Fruit fly (Drosophila melanogaster) whole organism, embryonic: Measurements from ENCODE around the gene CG1896.

ENCODE experiments used
- CG10147 ChIP-seq: fragments of 200-800 bp; sonication (Bioruptor generic); optimal IDR thresholded peaks from 2 replicates; lab custom pipeline; 2019; ENCODE audit warnings: missing biosample characterization, mild to moderate bottlenecking, missing genetic modification characterization, moderate library complexity
- CG10209 ChIP-seq: fragments of 200-800 bp; sonication (Bioruptor generic); optimal IDR thresholded peaks from 3 replicates; lab custom pipeline; 2017; ENCODE audit warnings: missing biosample characterization, mild to moderate bottlenecking, missing genetic modification characterization, missing genetic modification reagents
- CG10565 ChIP-seq: fragments of 200-800 bp; sonication (Bioruptor generic); optimal IDR thresholded peaks from 3 replicates; lab custom pipeline; 2016; ENCODE audit warnings: missing biosample characterization, mild to moderate bottlenecking, missing genetic modification characterization
- CG11398 ChIP-seq: fragments of 200-800 bp; sonication (Bioruptor generic); optimal IDR thresholded peaks from 2 replicates; lab custom pipeline; 2016; ENCODE audit warnings: missing biosample characterization, missing genetic modification characterization
- CG11456 ChIP-seq: fragments of 200-800 bp; sonication (Bioruptor generic); IDR thresholded peaks from 3 replicates; pipeline ENCODE4 v1.3.6; 2022; ENCODE audit warnings: missing biosample characterization, missing genetic modification characterization
- CG11560 ChIP-seq: fragments of 200-800 bp; sonication (Bioruptor generic); IDR thresholded peaks from 3 replicates; pipeline ENCODE4 v1.3.6; 2022; ENCODE audit warnings: missing biosample characterization, missing genetic modification characterization
- CG14014 ChIP-seq: fragments of 200-800 bp; sonication (Bioruptor generic); IDR thresholded peaks from 2 replicates; pipeline ENCODE4 v1.3.6; 2022; ENCODE audit warnings: missing biosample characterization, missing genetic modification characterization
- CG1603 ChIP-seq: fragments of 200-800 bp; sonication (Bioruptor generic); optimal IDR thresholded peaks from 2 replicates; lab custom pipeline; 2019; ENCODE audit warnings: missing biosample characterization, mild to moderate bottlenecking, missing genetic modification characterization, moderate library complexity
- CG16813 ChIP-seq: fragments of 200-800 bp; sonication (Bioruptor generic); IDR thresholded peaks from 3 replicates; pipeline ENCODE4 v1.3.6; 2022; ENCODE audit warnings: missing biosample characterization, missing genetic modification characterization; ENCODE audit not compliant: partially characterized antibody
- CG18599 ChIP-seq: fragments of 200-800 bp; sonication (Bioruptor generic); optimal IDR thresholded peaks from 3 replicates; lab custom pipeline; 2017; ENCODE audit warnings: missing biosample characterization, missing genetic modification characterization, mild to moderate bottlenecking, moderate library complexity, missing genetic modification reagents
- CG30020 ChIP-seq: fragments of 200-800 bp; optimal IDR thresholded peaks from 2 replicates; lab custom pipeline; 2019; ENCODE audit warnings: missing biosample characterization, mild to moderate bottlenecking, missing genetic modification characterization, moderate library complexity
- CG32532 ChIP-seq: fragments of 200-800 bp; sonication (Bioruptor generic); IDR thresholded peaks from 2 replicates; pipeline ENCODE4 v1.3.6; 2022; ENCODE audit warnings: missing biosample characterization, missing genetic modification characterization
- CG3281 ChIP-seq: fragments of 200-800 bp; sonication (Bioruptor generic); optimal IDR thresholded peaks from 3 replicates; lab custom pipeline; 2017; ENCODE audit warnings: missing biosample characterization, mild to moderate bottlenecking, missing genetic modification characterization
- CG42726 ChIP-seq: fragments of 200-800 bp; sonication (Bioruptor generic); IDR thresholded peaks from 2 replicates; pipeline ENCODE4 v1.3.6; 2022; ENCODE audit warnings: missing biosample characterization, missing genetic modification characterization; ENCODE audit not compliant: partially characterized antibody
- CG4424 ChIP-seq: fragments of 200-800 bp; sonication (Bioruptor generic); optimal IDR thresholded peaks from 3 replicates; lab custom pipeline; 2016; ENCODE audit warnings: missing biosample characterization, missing genetic modification characterization
- CG7963 ChIP-seq: fragments of 200-800 bp; sonication (Bioruptor generic); IDR thresholded peaks from 3 replicates; pipeline ENCODE4 v1.3.6; 2022; ENCODE audit warnings: missing biosample characterization, missing genetic modification characterization; ENCODE audit not compliant: partially characterized antibody
- CG7987 ChIP-seq: fragments of 200-800 bp; sonication (Bioruptor generic); optimal IDR thresholded peaks from 2 replicates; lab custom pipeline; 2018; ENCODE audit warnings: missing biosample characterization, mild to moderate bottlenecking, missing genetic modification characterization, moderate library complexity
- CG8388 ChIP-seq: fragments of 200-800 bp; sonication (Bioruptor generic); optimal IDR thresholded peaks from 2 replicates; lab custom pipeline; 2019; ENCODE audit warnings: missing biosample characterization, mild to moderate bottlenecking, missing genetic modification characterization, moderate library complexity
- CG8478 ChIP-seq: fragments of >200 bp; optimal IDR thresholded peaks from 2 replicates; lab custom pipeline; 2018
- CG8765 ChIP-seq: fragments of 200-800 bp; sonication (Bioruptor generic); IDR thresholded peaks from 2 replicates; pipeline ENCODE4 v1.3.6; 2022; ENCODE audit warnings: missing biosample characterization, missing genetic modification characterization
- CG9797 ChIP-seq: fragments of 200-800 bp; sonication (Bioruptor generic); optimal IDR thresholded peaks from 3 replicates; lab custom pipeline; 2018; ENCODE audit warnings: missing biosample characterization, mild to moderate bottlenecking, missing genetic modification characterization
- CG9817 ChIP-seq: fragments of 200-800 bp; sonication (Bioruptor generic); optimal IDR thresholded peaks from 2 replicates; lab custom pipeline; 2018; ENCODE audit warnings: missing biosample characterization, mild to moderate bottlenecking, missing genetic modification characterization, moderate library complexity
- CG9876 ChIP-seq: fragments of 200-800 bp; sonication (Bioruptor generic); optimal IDR thresholded peaks from 2 replicates; lab custom pipeline; 2016; ENCODE audit warnings: missing biosample characterization, missing genetic modification characterization
- CoRest ChIP-seq: fragments of 200-800 bp; sonication (Bioruptor generic); optimal IDR thresholded peaks from 3 replicates; lab custom pipeline; 2018; ENCODE audit warnings: missing biosample characterization, mild to moderate bottlenecking, missing genetic modification characterization, moderate library complexity
- D19B ChIP-seq: fragments of 200-800 bp; sonication (Bioruptor generic); optimal IDR thresholded peaks from 2 replicates; lab custom pipeline; 2017; ENCODE audit warnings: missing biosample characterization, mild to moderate bottlenecking, missing genetic modification characterization
- Dbx ChIP-seq: fragments of 200-800 bp; sonication (Bioruptor generic); IDR thresholded peaks from 3 replicates; pipeline ENCODE4 v1.3.6; 2022; ENCODE audit warnings: missing biosample characterization, missing genetic modification characterization
- Dfd ChIP-seq, 2 experiments: fragments of >200 bp; optimal IDR thresholded peaks; 2 replicates each; lab custom pipeline; 2017; ENCODE audit warnings: missing biosample characterization in 2 of 2, missing genetic modification characterization in 2 of 2
- Doc2 ChIP-seq: fragments of 200-800 bp; sonication (Bioruptor generic); IDR thresholded peaks from 2 replicates; pipeline ENCODE4 v1.3.6; 2022; ENCODE audit warnings: missing biosample characterization, missing genetic modification characterization
- Gsc ChIP-seq: fragments of 200-800 bp; sonication (Bioruptor generic); IDR thresholded peaks from 2 replicates; pipeline ENCODE4 v1.3.6; 2022; ENCODE audit warnings: missing biosample characterization, missing genetic modification characterization
- Gug ChIP-seq: fragments of 200-800 bp; sonication (Bioruptor generic); IDR thresholded peaks from 4 replicates; pipeline ENCODE4 v1.3.6; 2022; ENCODE audit warnings: missing biosample characterization, missing genetic modification characterization
- MESR4 ChIP-seq: fragments of 200-800 bp; sonication (Bioruptor generic); optimal IDR thresholded peaks from 2 replicates; lab custom pipeline; 2018; ENCODE audit warnings: missing biosample characterization, mild to moderate bottlenecking, missing genetic modification characterization, moderate library complexity
- ash1 ChIP-seq: fragments of 200-800 bp; sonication (Bioruptor generic); optimal IDR thresholded peaks from 2 replicates; lab custom pipeline; 2018; ENCODE audit warnings: missing biosample characterization, mild to moderate bottlenecking, missing genetic modification characterization
- bcd ChIP-seq: fragments of 200-800 bp; sonication (Bioruptor generic); optimal IDR thresholded peaks from 2 replicates; lab custom pipeline; 2017; ENCODE audit warnings: missing biosample characterization, mild to moderate bottlenecking, missing genetic modification characterization
- bsh ChIP-seq, 2 experiments: fragments of 200-800 bp; sonication (Bioruptor generic); optimal IDR thresholded peaks; 2 replicates each; lab custom pipeline; 2017 to 2018; ENCODE audit warnings: mild to moderate bottlenecking in 2 of 2, missing biosample characterization in 2 of 2, missing genetic modification characterization in 2 of 2, moderate library complexity in 1 of 2
- cad ChIP-seq: fragments of >200 bp; optimal IDR thresholded peaks from 2 replicates; lab custom pipeline; 2017; ENCODE audit warnings: missing biosample characterization, missing genetic modification characterization
- corto ChIP-seq: fragments of 200-800 bp; sonication (Bioruptor generic); optimal IDR thresholded peaks from 2 replicates; lab custom pipeline; 2016; ENCODE audit warnings: missing biosample characterization, mild to moderate bottlenecking, missing genetic modification characterization, moderate library complexity
- dan ChIP-seq: fragments of 200-800 bp; sonication (Bioruptor generic); IDR thresholded peaks from 2 replicates; pipeline ENCODE4 v1.3.6; 2022; ENCODE audit warnings: missing biosample characterization, missing genetic modification characterization
- disco-r ChIP-seq: fragments of 200-800 bp; sonication (Bioruptor generic); optimal IDR thresholded peaks from 2 replicates; lab custom pipeline; 2016; ENCODE audit warnings: missing biosample characterization, missing genetic modification characterization
- ems ChIP-seq: fragments of 200-800 bp; sonication (Bioruptor generic); optimal IDR thresholded peaks from 3 replicates; lab custom pipeline; 2016; ENCODE audit warnings: missing biosample characterization, missing genetic modification characterization
- gcm2 ChIP-seq: fragments of 200-800 bp; sonication (Bioruptor generic); optimal IDR thresholded peaks from 2 replicates; lab custom pipeline; 2016; ENCODE audit warnings: missing biosample characterization, missing genetic modification characterization
- her ChIP-seq: fragments of 200-800 bp; sonication (Bioruptor generic); optimal IDR thresholded peaks from 2 replicates; lab custom pipeline; 2016; ENCODE audit warnings: missing biosample characterization, missing genetic modification characterization
- lilli ChIP-seq: fragments of 200-800 bp; sonication (Bioruptor generic); optimal IDR thresholded peaks from 3 replicates; lab custom pipeline; 2016; ENCODE audit warnings: missing biosample characterization, missing genetic modification characterization
- maf-S ChIP-seq: fragments of 200-800 bp; sonication (Bioruptor generic); optimal IDR thresholded peaks from 2 replicates; lab custom pipeline; 2016; ENCODE audit warnings: missing biosample characterization, missing genetic modification characterization
- nerfin-1 ChIP-seq: fragments of 200-800 bp; sonication (Bioruptor generic); optimal IDR thresholded peaks from 3 replicates; lab custom pipeline; 2019; ENCODE audit warnings: missing biosample characterization, mild to moderate bottlenecking, missing genetic modification characterization, moderate library complexity
- odd ChIP-seq: fragments of 200-800 bp; sonication (Bioruptor generic); optimal IDR thresholded peaks from 2 replicates; lab custom pipeline; 2017; ENCODE audit warnings: missing biosample characterization, mild to moderate bottlenecking, missing genetic modification characterization
- pb ChIP-seq: fragments of 200-800 bp; sonication (Bioruptor generic); optimal IDR thresholded peaks from 3 replicates; lab custom pipeline; 2016; ENCODE audit warnings: missing biosample characterization, missing genetic modification characterization
- prd ChIP-seq, 3 experiments: fragments of >200 bp in 2 of 3; fragments of 200-800 bp in 1 of 3; sonication (Bioruptor generic) in 1 of 3; optimal IDR thresholded peaks in 2 of 3; IDR thresholded peaks in 1 of 3; 2 replicates in 2 of 3; 3 replicates in 1 of 3; pipeline versions ENCODE4 v1.3.6 to Lab custom; 2017 to 2022; ENCODE audit warnings: missing biosample characterization in 1 of 3, missing genetic modification characterization in 1 of 3
- pzg ChIP-seq: fragments of 200-800 bp; sonication (Bioruptor generic); optimal IDR thresholded peaks from 3 replicates; lab custom pipeline; 2018; ENCODE audit warnings: missing biosample characterization, mild to moderate bottlenecking, missing genetic modification characterization, moderate library complexity
- shn ChIP-seq: fragments of 200-800 bp; sonication (Bioruptor generic); optimal IDR thresholded peaks from 3 replicates; lab custom pipeline; 2016; ENCODE audit warnings: missing biosample characterization, missing genetic modification characterization
- ttk ChIP-seq: fragments of 200-800 bp; sonication (Bioruptor generic); IDR thresholded peaks from 2 replicates; pipeline ENCODE4 v2.1.2; 2022; ENCODE audit warnings: missing biosample characterization, missing genetic modification characterization

CG1896 gene

dm6 chr3R:31771790-31772576, 27.9 kb downstream of the CG1896 start, which contains the start of the genes betaGlu and sip3 (continued):
- TF ChIP-seq CG16813 (peak; percentile 91), pzg (GFP tag; lab: Kevin White, UChicago) (peak; percentile 72), her (GFP tag; lab: Kevin White, UChicago) (no peak), CG18599 (GFP tag; lab: Kevin White, UChicago) (no peak), CG11456 (GFP tag; lab: Robert Waterston, UW) (no peak), prd (optimal IDR thresholded peaks at IDR 0.05; lab: Kevin White, UChicago) (no peak), prd (GFP tag; IDR thresholded peaks at IDR 0.05; lab: Robert Waterston, UW) (no peak), ash1 (GFP tag; lab: Kevin White, UChicago) (no peak), corto (GFP tag; lab: Kevin White, UChicago) (no peak), CG9876 (GFP tag; lab: Kevin White, UChicago) (no peak), ttk (GFP tag; lab: Robert Waterston, UW) (no peak), CG8765 (GFP tag; lab: Robert Waterston, UW) (no peak), MESR4 (GFP tag; lab: Kevin White, UChicago) (peak; percentile 61), CG14014 (no peak), disco-r (no peak), CG8388 (GFP tag; lab: Kevin White, UChicago) (peak; percentile 3), CG1603 (peak; percentile 40), CoRest (tag; lab: Kevin White, UChicago) (peak; percentile 39), CG10565 (GFP tag; lab: Kevin White, UChicago) (no peak), Doc2 (GFP tag; lab: Robert Waterston, UW) (no peak), Dbx (GFP tag; lab: Robert Waterston, UW) (no peak), nerfin-1 (no peak), CG4424 (GFP tag; lab: Kevin White, UChicago) (no peak), CG42726 (GFP tag; lab: Robert Waterston, UW) (peak; percentile 89), Dfd (GFP tag; optimal IDR thresholded peaks at IDR 0.05; lab: Kevin White, UChicago) (no peak), CG7987 (no peak), shn (GFP tag; lab: Kevin White, UChicago) (no peak), Gsc (GFP tag; lab: Robert Waterston, UW) (no peak), dan (GFP tag; lab: Robert Waterston, UW) (no peak), pb (GFP tag; lab: Kevin White, UChicago) (no peak), CG11560 (no peak), bsh (GFP tag; optimal IDR thresholded peaks at IDR 0.05; lab: Kevin White, UChicago) (no peak), CG9817 (tag; lab: Kevin White, UChicago) (no peak), gcm2 (GFP tag; lab: Kevin White, UChicago) (no peak), bcd (GFP tag; lab: Kevin White, UChicago) (no peak), CG10147 (GFP tag; lab: Kevin White, UChicago) (no peak), CG30020 (peak; percentile 47), CG8478 (no peak), Gug (no peak), odd (no peak), CG10209 (no peak), ems (GFP tag; lab: Kevin White, UChicago) (no peak), CG11398 (GFP tag; lab: Kevin White, UChicago) (no peak), maf-S (GFP tag; lab: Kevin White, UChicago) (no peak), lilli (GFP tag; lab: Kevin White, UChicago) (peak; percentile 61), CG9797 (GFP tag; lab: Kevin White, UChicago) (peak; percentile 52), CG3281 (GFP tag; lab: Kevin White, UChicago) (no peak), cad (GFP tag; lab: Kevin White, UChicago) (no peak), CG32532 (GFP tag; lab: Robert Waterston, UW) (no peak), D19B (GFP tag; lab: Kevin White, UChicago) (no peak), CG7963 (peak; percentile 91)
